Worm (Caenorhabditis elegans) whole organism, L4 larva: ENCODE results near the gene ham-1.

Experiments
- duxl-1 ChIP-seq: sonication (generic microtip); optimal IDR thresholded peaks from 2 replicates; lab custom pipeline; 2016; ENCODE audit warnings: mild to moderate bottlenecking, missing genetic modification characterization, moderate library complexity, missing compliant biosample characterization; ENCODE audit not compliant: poor library complexity
- jun-1 ChIP-seq: fragments of 150-350 bp; optimal IDR thresholded peaks from 2 replicates; lab custom pipeline; 2014; ENCODE audit warnings: missing biosample characterization, missing genetic modification reagents, missing genetic modification characterization
- lin-39 ChIP-seq: fragments of 150-350 bp; optimal IDR thresholded peaks from 2 replicates; lab custom pipeline; 2014; ENCODE audit warnings: missing biosample characterization, missing genetic modification reagents, missing genetic modification characterization
- lir-3 ChIP-seq: sonication (generic microtip); optimal IDR thresholded peaks from 2 replicates; lab custom pipeline; 2016; ENCODE audit warnings: mild to moderate bottlenecking, missing genetic modification characterization, missing compliant biosample characterization
- pha-4 ChIP-seq, 2 experiments: fragments of 150-350 bp in 1 of 2; fragments of 200-800 bp in 1 of 2; sonication (Bioruptor generic) in 1 of 2; IDR thresholded peaks in 1 of 2; optimal IDR thresholded peaks in 1 of 2; 2 replicates each; pipeline versions ENCODE4 v1.3.6 to Lab custom; 2014 to 2022; ENCODE audit warnings: missing genetic modification characterization in 2 of 2, missing genetic modification reagents in 2 of 2, missing biosample characterization in 1 of 2, missing compliant biosample characterization in 1 of 2
- pqm-1 ChIP-seq: sonication (generic microtip); optimal IDR thresholded peaks from 2 replicates; lab custom pipeline; 2017; ENCODE audit warnings: missing biosample characterization, missing genetic modification characterization
- vab-7 ChIP-seq: fragments of 200-800 bp; sonication (Bioruptor generic); IDR thresholded peaks from 2 replicates; pipeline ENCODE4 v1.3.6; 2022; ENCODE audit warnings: missing genetic modification reagents, missing genetic modification characterization, missing compliant biosample characterization
- zip-11 ChIP-seq: fragments of 200-800 bp; sonication (Bioruptor generic); IDR thresholded peaks from 2 replicates; pipeline ENCODE4 v1.3.6; 2022; ENCODE audit warnings: missing genetic modification characterization, missing compliant biosample characterization

DNA sequence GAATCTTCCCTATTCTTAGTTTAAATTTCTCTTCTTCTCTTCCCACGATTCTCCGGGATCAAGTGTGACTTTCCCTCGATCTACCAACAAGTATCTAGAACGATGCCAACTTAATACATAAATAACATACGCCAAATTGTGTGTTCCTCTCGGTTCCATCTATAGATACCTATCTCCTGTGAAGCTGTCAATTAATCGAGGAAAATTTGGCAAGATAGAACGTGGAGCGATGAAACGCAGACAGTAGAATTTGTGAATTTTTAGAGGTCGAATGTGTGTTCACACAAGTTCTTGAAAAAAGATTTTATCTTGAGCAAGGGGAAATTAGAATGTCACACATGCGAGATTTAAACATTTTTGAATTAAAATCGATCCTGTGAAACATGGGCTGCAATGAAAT is 10.5 kb upstream of the ham-1 start:
- TF ChIP-seq pha-4 (GFP tag; IDR thresholded peaks at IDR 0.05; lab: Robert Waterston, UW) = no peak
- TF ChIP-seq pha-4 (tag; optimal IDR thresholded peaks at IDR 0.05; lab: Kevin White, UChicago) = no peak
- TF ChIP-seq zip-11 (GFP tag; lab: Robert Waterston, UW) = no peak
- TF ChIP-seq jun-1 = no peak
- no peak for TF ChIP-seq lir-3 (tag; lab: Kevin White, UChicago)
- no peak for TF ChIP-seq vab-7 (GFP tag; lab: Robert Waterston, UW)
- no peak for TF ChIP-seq pqm-1
- TF ChIP-seq lin-39 (tag; lab: Kevin White, UChicago) = no peak
- no peak for TF ChIP-seq duxl-1 (tag; lab: Kevin White, UChicago)
